Worm (Caenorhabditis elegans): ENCODE measurements around the gene R05D3.9.

The R05D3.9 gene

ce11 chrIII:8411976-8412375 is 43.5 kb upstream of the R05D3.9 start (continued):
- TF ChIP-seq unc-62 (GFP tag; optimal IDR thresholded peaks at IDR 0.05 in 1 of 2) = peak in 1 of 2 experiments; percentile 96
- no peak for TF ChIP-seq unc-62 (tag; optimal IDR thresholded peaks at IDR 0.05)
- TF ChIP-seq D1046.2 (GFP tag; IDR thresholded peaks at IDR 0.05) = peak; percentile 26; the same call in 1 of the 2 replicates
- TF ChIP-seq T20F7.1 (GFP tag; optimal IDR thresholded peaks at IDR 0.05) = peak; percentile 81
- peak; percentile 26; the same call in 1 of the 2 replicates for TF ChIP-seq ceh-20 (GFP tag; IDR thresholded peaks at IDR 0.05)
- TF ChIP-seq F10B5.3 (tag; optimal IDR thresholded peaks at IDR 0.05) = no peak
- TF ChIP-seq dpl-1 (GFP tag; optimal IDR thresholded peaks at IDR 0.05) = peak; percentile 62
- no peak for TF ChIP-seq nhr-10 (tag; optimal IDR thresholded peaks at IDR 0.05)
- TF ChIP-seq ctbp-1 (GFP tag; IDR thresholded peaks at IDR 0.05) = 0 out of 2 replicates have a peak, but pooled peaks have one; percentile 45
- TF ChIP-seq egl-43 (GFP tag; IDR thresholded peaks at IDR 0.05) = no peak
- TF ChIP-seq Y75B8A.6 (GFP tag; IDR thresholded peaks at IDR 0.05) = no peak
- TF ChIP-seq unc-39 (tag; optimal IDR thresholded peaks at IDR 0.05) = no peak
- TF ChIP-seq Y48G9A.11 (GFP tag; IDR thresholded peaks at IDR 0.05) = no peak
- no peak for TF ChIP-seq nhr-11 (tag; optimal IDR thresholded peaks at IDR 0.05)
- no peak for TF ChIP-seq snpc-1.2 (GFP tag; IDR thresholded peaks at IDR 0.05)
- TF ChIP-seq nhr-237 (tag; optimal IDR thresholded peaks at IDR 0.05) = no peak

ce11 chrIII:8410747-8411146 is 42.2 kb upstream of the R05D3.9 start:
- peak in 1 of 2 experiments; percentile 69 for TF ChIP-seq unc-62 (GFP tag; optimal IDR thresholded peaks at IDR 0.05 in 1 of 2)
- TF ChIP-seq unc-62 (tag; optimal IDR thresholded peaks at IDR 0.05) = no peak
- TF ChIP-seq aha-1 (tag) = peak; percentile 53
- TF ChIP-seq ceh-44 (GFP tag; IDR thresholded peaks at IDR 0.05) = no peak
- TF ChIP-seq F10B5.3 (tag; optimal IDR thresholded peaks at IDR 0.05) = no peak
- TF ChIP-seq dmd-6 (GFP tag; IDR thresholded peaks at IDR 0.05) = peak; percentile 44; the same call in 1 of the 2 replicates
- no peak for TF ChIP-seq Y5F2A.4 (GFP tag; optimal IDR thresholded peaks at IDR 0.05)
- no peak for TF ChIP-seq cey-2 (tag; optimal IDR thresholded peaks at IDR 0.05; ENCODE audit: borderline replicate concordance, insufficient read depth)

- TF ChIP-seq lin-13 (GFP tag; optimal IDR thresholded peaks at IDR 0.05) = no peak
- TF ChIP-seq ama-1 (optimal IDR thresholded peaks at IDR 0.05) = peak; percentile 52
- no peak for TF ChIP-seq D1046.2 (GFP tag; IDR thresholded peaks at IDR 0.05)
- no peak for TF ChIP-seq tra-1 (GFP tag; IDR thresholded peaks at IDR 0.05)
- TF ChIP-seq ceh-20 (GFP tag; IDR thresholded peaks at IDR 0.05) = no peak
- TF ChIP-seq nhr-77 (tag; optimal IDR thresholded peaks at IDR 0.05) = no peak
- no peak for TF ChIP-seq zfp-3 (GFP tag; conservative IDR thresholded peaks at IDR 0.05)
- peak; percentile 80 for TF ChIP-seq aha-1 (tag)
- TF ChIP-seq dve-1 (tag; optimal IDR thresholded peaks at IDR 0.05; ENCODE audit: insufficient read depth) = no peak
- TF ChIP-seq unc-62 (GFP tag; optimal IDR thresholded peaks at IDR 0.05 in 1 of 2) = peak in 1 of 2 experiments; percentile 81
- no peak for TF ChIP-seq unc-62 (tag; optimal IDR thresholded peaks at IDR 0.05)
Observed at ce11 chrIII:8409166-8409565, 40.6 kb upstream of the R05D3.9 start, which contains the start of gene ZK353.9. TSS of gene ZK353.9 (plus strand) at chrIII:8409496.

- TF ChIP-seq mes-2 (tag; optimal IDR thresholded peaks at IDR 0.05; ENCODE audit: poor library complexity, severe bottlenecking) (peak; percentile 49), lsy-2 (tag; optimal IDR thresholded peaks at IDR 0.05) (peak in 1 of 2 experiments; percentile 25), aly-2 (tag; optimal IDR thresholded peaks at IDR 0.05) (no peak), aha-1 (tag) (peak; percentile 14), mep-1 (tag; optimal IDR thresholded peaks at IDR 0.05) (no peak), mdl-1 (tag; optimal IDR thresholded peaks at IDR 0.05) (no peak)
Observed at ce11 chrIII:8405449-8405962, 37.0 kb upstream of the R05D3.9 start, which contains the start of the genes ubxn-4 and cyy-1. TSS of gene ubxn-4 (minus strand) at chrIII:8405562. TSS of gene cyy-1 (plus strand) at chrIII:8405874.

ce11 chrIII:8403507-8403906 is 35.0 kb upstream of the R05D3.9 start, which contains the start of gene cutc-1:
TSS of gene cutc-1 (minus strand) at chrIII:8403607.
- TF ChIP-seq nhr-28 (tag; optimal IDR thresholded peaks at IDR 0.05) (no peak), sdz-12 (GFP tag; optimal IDR thresholded peaks at IDR 0.05) (no peak), egl-27 (tag; optimal IDR thresholded peaks at IDR 0.05) (no peak), Y5F2A.4 (GFP tag; optimal IDR thresholded peaks at IDR 0.05) (no peak), mes-2 (tag; optimal IDR thresholded peaks at IDR 0.05; ENCODE audit: poor library complexity, severe bottlenecking) (no peak), madf-9 (GFP tag; conservative IDR thresholded peaks at IDR 0.05) (no peak), nhr-41 (GFP tag; IDR thresholded peaks at IDR 0.05) (no peak), R02D3.7 (tag; optimal IDR thresholded peaks at IDR 0.05) (no peak), lin-15B (tag; optimal IDR thresholded peaks at IDR 0.05) (no peak), tag-97 (GFP tag; IDR thresholded peaks at IDR 0.05) (no peak), T26A8.4 (GFP tag; IDR thresholded peaks at IDR 0.05) (no peak), zip-11 (GFP tag; IDR thresholded peaks at IDR 0.05) (no peak), Y75B8A.6 (GFP tag; IDR thresholded peaks at IDR 0.05) (no peak), nhr-48 (tag; optimal IDR thresholded peaks at IDR 0.05) (no peak), pqm-1 (tag; optimal IDR thresholded peaks at IDR 0.05) (no peak)
